Fruit fly (Drosophila melanogaster) whole organism, embryonic: ENCODE measurements around the gene CalpB.

Source experiments
- Antp ChIP-seq: fragments of 200-800 bp; sonication (Bioruptor generic); optimal IDR thresholded peaks from 3 replicates; lab custom pipeline; 2016; ENCODE audit warnings: missing biosample characterization, missing genetic modification characterization
- BEAF-32 ChIP-seq: fragments of 200-800 bp; sonication (Bioruptor generic); optimal IDR thresholded peaks from 3 replicates; lab custom pipeline; 2017; ENCODE audit warnings: missing biosample characterization, missing genetic modification characterization, mild to moderate bottlenecking, moderate library complexity, missing genetic modification reagents
- CG10321 ChIP-seq: fragments of 200-800 bp; sonication (Bioruptor generic); IDR thresholded peaks from 2 replicates; pipeline ENCODE4 v1.3.6; 2022; ENCODE audit warnings: missing biosample characterization, missing genetic modification characterization
- CG11398 ChIP-seq: fragments of 200-800 bp; sonication (Bioruptor generic); optimal IDR thresholded peaks from 2 replicates; lab custom pipeline; 2016; ENCODE audit warnings: missing biosample characterization, missing genetic modification characterization
- CG11560 ChIP-seq: fragments of 200-800 bp; sonication (Bioruptor generic); IDR thresholded peaks from 3 replicates; pipeline ENCODE4 v1.3.6; 2022; ENCODE audit warnings: missing biosample characterization, missing genetic modification characterization
- CG13424 ChIP-seq: fragments of 200-800 bp; sonication (Bioruptor generic); optimal IDR thresholded peaks from 2 replicates; lab custom pipeline; 2019; ENCODE audit warnings: missing biosample characterization, mild to moderate bottlenecking, missing genetic modification characterization, moderate library complexity
- CG13624 ChIP-seq: fragments of 200-800 bp; sonication (Bioruptor generic); optimal IDR thresholded peaks from 2 replicates; lab custom pipeline; 2016; ENCODE audit warnings: missing biosample characterization, missing genetic modification characterization
- CG13894 ChIP-seq: fragments of 200-800 bp; sonication (Bioruptor generic); optimal IDR thresholded peaks from 3 replicates; lab custom pipeline; 2018; ENCODE audit warnings: missing biosample characterization, mild to moderate bottlenecking, missing genetic modification characterization, moderate library complexity
- CG14441 ChIP-seq: fragments of 200-800 bp; sonication (Bioruptor generic); IDR thresholded peaks from 2 replicates; pipeline ENCODE4 v1.3.6; 2022; ENCODE audit warnings: missing biosample characterization, missing genetic modification characterization
- CG15269 ChIP-seq: fragments of 200-800 bp; sonication (Bioruptor generic); optimal IDR thresholded peaks from 2 replicates; lab custom pipeline; 2018; ENCODE audit warnings: missing biosample characterization, mild to moderate bottlenecking, missing genetic modification characterization, moderate library complexity
- CG1603 ChIP-seq: fragments of 200-800 bp; sonication (Bioruptor generic); optimal IDR thresholded peaks from 2 replicates; lab custom pipeline; 2019; ENCODE audit warnings: missing biosample characterization, mild to moderate bottlenecking, missing genetic modification characterization, moderate library complexity
- CG1647 ChIP-seq: fragments of 200-800 bp; sonication (Bioruptor generic); optimal IDR thresholded peaks from 3 replicates; lab custom pipeline; 2016; ENCODE audit warnings: missing biosample characterization, missing genetic modification characterization
- CG18599 ChIP-seq: fragments of 200-800 bp; sonication (Bioruptor generic); optimal IDR thresholded peaks from 3 replicates; lab custom pipeline; 2017; ENCODE audit warnings: missing biosample characterization, missing genetic modification characterization, mild to moderate bottlenecking, moderate library complexity, missing genetic modification reagents
- CG2875 ChIP-seq: fragments of 200-800 bp; sonication (Bioruptor generic); optimal IDR thresholded peaks from 2 replicates; lab custom pipeline; 2017; ENCODE audit warnings: missing biosample characterization, mild to moderate bottlenecking, missing genetic modification characterization, missing genetic modification reagents
- CG34422 ChIP-seq: fragments of 200-800 bp; sonication (Bioruptor generic); IDR thresholded peaks from 3 replicates; pipeline ENCODE4 v1.3.6; 2022; ENCODE audit warnings: missing biosample characterization, missing genetic modification characterization
- CG4707 ChIP-seq: fragments of 200-800 bp; sonication (Bioruptor generic); optimal IDR thresholded peaks from 2 replicates; lab custom pipeline; 2018; ENCODE audit warnings: missing biosample characterization, mild to moderate bottlenecking, missing genetic modification characterization, moderate library complexity
- CG4820 ChIP-seq: fragments of 200-800 bp; sonication (Bioruptor generic); optimal IDR thresholded peaks from 3 replicates; lab custom pipeline; 2016; ENCODE audit warnings: missing biosample characterization, missing genetic modification characterization
- CG5953 ChIP-seq: fragments of 200-800 bp; sonication (Bioruptor generic); IDR thresholded peaks from 2 replicates; pipeline ENCODE4 v1.3.6; 2022; ENCODE audit warnings: missing biosample characterization, missing genetic modification characterization
- CG6175 ChIP-seq: fragments of 200-800 bp; sonication (Bioruptor generic); IDR thresholded peaks from 3 replicates; pipeline ENCODE4 v1.3.6; 2022; ENCODE audit warnings: missing biosample characterization, missing genetic modification characterization
- CG6765 ChIP-seq: fragments of 200-800 bp; sonication (Bioruptor generic); optimal IDR thresholded peaks from 3 replicates; lab custom pipeline; 2017; ENCODE audit warnings: missing biosample characterization, mild to moderate bottlenecking, missing genetic modification characterization
- CG6813 ChIP-seq: fragments of 200-800 bp; sonication (Bioruptor generic); optimal IDR thresholded peaks from 2 replicates; lab custom pipeline; 2017; ENCODE audit warnings: missing biosample characterization, missing genetic modification characterization, mild to moderate bottlenecking, moderate library complexity, missing genetic modification reagents
- CG7271 ChIP-seq: fragments of 200-800 bp; sonication (Bioruptor generic); optimal IDR thresholded peaks from 2 replicates; lab custom pipeline; 2018; ENCODE audit warnings: missing biosample characterization, mild to moderate bottlenecking, missing genetic modification characterization, moderate library complexity
- CG7786 ChIP-seq: fragments of 200-800 bp; sonication (Bioruptor generic); optimal IDR thresholded peaks from 2 replicates; lab custom pipeline; 2016; ENCODE audit warnings: missing biosample characterization, missing genetic modification characterization
- CG7963 ChIP-seq: fragments of 200-800 bp; sonication (Bioruptor generic); IDR thresholded peaks from 3 replicates; pipeline ENCODE4 v1.3.6; 2022; ENCODE audit warnings: missing biosample characterization, missing genetic modification characterization; ENCODE audit not compliant: partially characterized antibody
- CG8290 ChIP-seq, 3 experiments: fragments of 200-800 bp; sonication (Bioruptor generic); optimal IDR thresholded peaks; 2 replicates each; lab custom pipeline; 2016 to 2019; ENCODE audit warnings: missing biosample characterization in 3 of 3, missing genetic modification characterization in 3 of 3, mild to moderate bottlenecking in 2 of 3, moderate library complexity in 1 of 3
- CG8924 ChIP-seq: fragments of 200-800 bp; optimal IDR thresholded peaks from 3 replicates; lab custom pipeline; 2019; ENCODE audit warnings: missing biosample characterization, mild to moderate bottlenecking, missing genetic modification characterization, moderate library complexity
- CG9215 ChIP-seq: fragments of 200-800 bp; sonication (Bioruptor generic); IDR thresholded peaks from 2 replicates; pipeline ENCODE4 v1.3.6; 2022; ENCODE audit warnings: missing biosample characterization, missing genetic modification characterization
- CTCF ChIP-seq: fragments of 200-800 bp; sonication (Bioruptor generic); optimal IDR thresholded peaks from 2 replicates; lab custom pipeline; 2017; ENCODE audit warnings: missing biosample characterization, mild to moderate bottlenecking, missing genetic modification characterization, moderate library complexity
- Gsc ChIP-seq: fragments of 200-800 bp; sonication (Bioruptor generic); IDR thresholded peaks from 2 replicates; pipeline ENCODE4 v1.3.6; 2022; ENCODE audit warnings: missing biosample characterization, missing genetic modification characterization
- Lim3 ChIP-seq: fragments of 200-800 bp; sonication (Bioruptor generic); IDR thresholded peaks from 2 replicates; pipeline ENCODE4 v1.3.6; 2022; ENCODE audit warnings: missing biosample characterization, missing genetic modification characterization
- Meics ChIP-seq: fragments of 200-800 bp; sonication (Bioruptor generic); optimal IDR thresholded peaks from 2 replicates; lab custom pipeline; 2017; ENCODE audit warnings: missing biosample characterization, mild to moderate bottlenecking, missing genetic modification characterization
- Mrtf ChIP-seq: fragments of 200-800 bp; sonication (Bioruptor generic); IDR thresholded peaks from 3 replicates; pipeline ENCODE4 v1.3.6; 2022; ENCODE audit warnings: missing biosample characterization, missing genetic modification characterization
- Nf-YA ChIP-seq: fragments of 200-800 bp; sonication (Bioruptor generic); IDR thresholded peaks from 2 replicates; pipeline ENCODE4 v1.3.6; 2022; ENCODE audit warnings: missing biosample characterization, missing genetic modification characterization
- Oaz ChIP-seq: fragments of 200-800 bp; sonication (Bioruptor generic); IDR thresholded peaks from 2 replicates; pipeline ENCODE4 v1.3.6; 2022; ENCODE audit warnings: missing biosample characterization, missing genetic modification characterization
- Pdp1 ChIP-seq, 2 experiments: fragments of 200-800 bp; sonication (Bioruptor generic); optimal IDR thresholded peaks; 3 replicates each; lab custom pipeline; 2016; ENCODE audit warnings: missing biosample characterization in 2 of 2, missing genetic modification characterization in 2 of 2, mild to moderate bottlenecking in 1 of 2, moderate library complexity in 1 of 2
- Rx ChIP-seq: fragments of 200-800 bp; sonication (Bioruptor generic); IDR thresholded peaks from 2 replicates; pipeline ENCODE4 v1.3.6; 2022; ENCODE audit warnings: missing biosample characterization, missing genetic modification characterization
- Sox100B ChIP-seq: fragments of 200-800 bp; sonication (Bioruptor generic); optimal IDR thresholded peaks from 3 replicates; lab custom pipeline; 2018; ENCODE audit warnings: missing biosample characterization, mild to moderate bottlenecking, missing genetic modification characterization
- aop ChIP-seq: fragments of 200-800 bp; sonication (Bioruptor generic); IDR thresholded peaks from 2 replicates; pipeline ENCODE4 v1.3.6; 2022; ENCODE audit warnings: missing biosample characterization, missing genetic modification characterization
- ato ChIP-seq: fragments of 200-800 bp; sonication (Bioruptor generic); IDR thresholded peaks from 2 replicates; pipeline ENCODE4 v1.3.6; 2022; ENCODE audit warnings: missing biosample characterization, missing genetic modification characterization; ENCODE audit not compliant: partially characterized antibody
- bsh ChIP-seq, 2 experiments: fragments of 200-800 bp; sonication (Bioruptor generic); optimal IDR thresholded peaks; 2 replicates each; lab custom pipeline; 2017 to 2018; ENCODE audit warnings: mild to moderate bottlenecking in 2 of 2, missing biosample characterization in 2 of 2, missing genetic modification characterization in 2 of 2, moderate library complexity in 1 of 2
- chif ChIP-seq, 2 experiments: fragments of 200-800 bp; sonication (Bioruptor generic); optimal IDR thresholded peaks; 3 replicates each; lab custom pipeline; 2016; ENCODE audit warnings: missing biosample characterization in 2 of 2, missing genetic modification characterization in 2 of 2
- fd96Cb ChIP-seq: fragments of 200-800 bp; sonication (Bioruptor generic); optimal IDR thresholded peaks from 2 replicates; lab custom pipeline; 2018; ENCODE audit warnings: missing biosample characterization, mild to moderate bottlenecking, missing genetic modification characterization, moderate library complexity
- gem ChIP-seq: fragments of 200-800 bp; sonication (Bioruptor generic); optimal IDR thresholded peaks from 2 replicates; lab custom pipeline; 2019; ENCODE audit warnings: missing biosample characterization, mild to moderate bottlenecking, missing genetic modification characterization, moderate library complexity
- hbn ChIP-seq: fragments of 200-800 bp; sonication (Bioruptor generic); IDR thresholded peaks from 2 replicates; pipeline ENCODE4 v1.3.6; 2022; ENCODE audit warnings: missing biosample characterization, missing genetic modification characterization; ENCODE audit not compliant: partially characterized antibody
- hth ChIP-seq: fragments of >200 bp; optimal IDR thresholded peaks from 2 replicates; lab custom pipeline; 2017; ENCODE audit warnings: inconsistent platforms
- jing ChIP-seq: fragments of 200-800 bp; sonication (Bioruptor generic); optimal IDR thresholded peaks from 2 replicates; lab custom pipeline; 2018; ENCODE audit warnings: missing biosample characterization, mild to moderate bottlenecking, missing genetic modification characterization
- mirr ChIP-seq: fragments of 200-800 bp; sonication (Bioruptor generic); optimal IDR thresholded peaks from 3 replicates; lab custom pipeline; 2018; ENCODE audit warnings: missing biosample characterization, mild to moderate bottlenecking, missing genetic modification characterization
- salm ChIP-seq: fragments of 200-800 bp; sonication (Bioruptor generic); optimal IDR thresholded peaks from 2 replicates; lab custom pipeline; 2018; ENCODE audit warnings: missing biosample characterization, mild to moderate bottlenecking, missing genetic modification characterization
- tgo ChIP-seq: fragments of 200-800 bp; sonication (Bioruptor generic); IDR thresholded peaks from 3 replicates; pipeline ENCODE4 v1.3.6; 2022; ENCODE audit warnings: missing biosample characterization, missing genetic modification characterization
- wdn ChIP-seq: fragments of 200-800 bp; sonication (Bioruptor generic); IDR thresholded peaks from 2 replicates; pipeline ENCODE4 v1.3.6; 2022; ENCODE audit warnings: missing biosample characterization, missing genetic modification characterization

The CalpB gene

dm6 chr3L:9888630-9889130 is at the start of gene CalpB, which contains the start of gene Taf2 (continued):
- TF ChIP-seq CG8924 (tag; lab: Kevin White, UChicago) (peak; percentile 96), gem (tag; lab: Kevin White, UChicago) (peak; percentile 96), aop (no peak), Pdp1 (GFP tag; optimal IDR thresholded peaks at IDR 0.05; lab: Kevin White, UChicago) (no peak), hth (lab: Kevin White, UChicago) (no peak), CG18599 (GFP tag; lab: Kevin White, UChicago) (peak; percentile 87), Gsc (GFP tag; lab: Robert Waterston, UW) (no peak), CG11560 (0 out of 3 replicates have a peak, but pooled peaks have one; percentile 22), CG7271 (tag; lab: Kevin White, UChicago) (peak; percentile 80), CG13894 (tag; lab: Kevin White, UChicago) (no peak), Rx (no peak), BEAF-32 (peak; percentile 34), CG1603 (tag; lab: Kevin White, UChicago) (no peak), Sox100B (GFP tag; lab: Kevin White, UChicago) (peak; percentile 96), tgo (peak; percentile 89), CG10321 (GFP tag; lab: Robert Waterston, UW) (no peak), CG13424 (peak; percentile 90), CG4820 (GFP tag; lab: Kevin White, UChicago) (peak; percentile 81), CG6175 (GFP tag; lab: Robert Waterston, UW) (0 out of 3 replicates have a peak, but pooled peaks have one; percentile 40), CG7963 (GFP tag; lab: Robert Waterston, UW) (no peak), CG14441 (GFP tag; lab: Robert Waterston, UW) (peak; percentile 59; the same call in 1 of the 2 replicates), CG8290 (GFP tag; optimal IDR thresholded peaks at IDR 0.05; lab: Kevin White, UChicago) (no peak), CG8290 (tag; optimal IDR thresholded peaks at IDR 0.05; lab: Kevin White, UChicago) (no peak), CG1647 (GFP tag; lab: Kevin White, UChicago) (no peak), fd96Cb (tag; lab: Kevin White, UChicago) (peak; percentile 93), jing (GFP tag; lab: Kevin White, UChicago) (no peak), hbn (GFP tag; lab: Robert Waterston, UW) (no peak), CG13624 (GFP tag; lab: Kevin White, UChicago) (peak; percentile 23), CG5953 (GFP tag; lab: Robert Waterston, UW) (no peak), CG11398 (peak; percentile 33), CG6765 (GFP tag; lab: Kevin White, UChicago) (peak; percentile 81), mirr (GFP tag; lab: Kevin White, UChicago) (no peak), Oaz (GFP tag; lab: Robert Waterston, UW) (peak; percentile 45; the same call in 1 of the 2 replicates), wdn (GFP tag; lab: Robert Waterston, UW) (peak; percentile 44), salm (tag; lab: Kevin White, UChicago) (peak; percentile 81), CG34422 (GFP tag; lab: Robert Waterston, UW) (peak; percentile 85), Mrtf (GFP tag; lab: Robert Waterston, UW) (peak; percentile 51; the same call in 1 of the 3 replicates), Meics (GFP tag; lab: Kevin White, UChicago) (peak; percentile 92), CTCF (GFP tag; lab: Kevin White, UChicago) (peak; percentile 10), CG4707 (peak; percentile 19), Lim3 (GFP tag; lab: Robert Waterston, UW) (no peak), chif (GFP tag; optimal IDR thresholded peaks at IDR 0.05; lab: Kevin White, UChicago) (peak in 1 of 2 experiments; percentile 34), CG6813 (peak; percentile 70), CG9215 (peak; percentile 83), Nf-YA (peak; percentile 55; the same call in 1 of the 2 replicates), bsh (GFP tag; optimal IDR thresholded peaks at IDR 0.05; lab: Kevin White, UChicago) (peak; percentile 36 to 85), Antp (GFP tag; lab: Kevin White, UChicago) (peak; percentile 18), CG7786 (GFP tag; lab: Kevin White, UChicago) (peak; percentile 63), CG15269 (peak; percentile 86), ato (no peak), CG2875 (GFP tag; lab: Kevin White, UChicago) (peak; percentile 73)
